Fruit fly (Drosophila melanogaster) whole organism: ENCODE data around the gene hook.

Experiments used
- CG8478 ChIP-seq: fragments of >200 bp; optimal IDR thresholded peaks from 2 replicates; lab custom pipeline; 2018; ENCODE audit warnings: inconsistent platforms
- Dll ChIP-seq: fragments of >200 bp; optimal IDR thresholded peaks from 2 replicates; lab custom pipeline; 2017
- EcR ChIP-seq, 2 experiments: fragments of >200 bp; optimal IDR thresholded peaks; 2 replicates each; lab custom pipeline; 2017; ENCODE audit warnings: missing biosample characterization in 2 of 2, missing genetic modification characterization in 2 of 2, missing genetic modification reagents in 2 of 2
- pan ChIP-seq: fragments of >200 bp; optimal IDR thresholded peaks from 2 replicates; lab custom pipeline; 2017
- psq ChIP-seq: fragments of >200 bp; optimal IDR thresholded peaks from 2 replicates; lab custom pipeline; 2017
- usp ChIP-seq: fragments of >200 bp; optimal IDR thresholded peaks from 2 replicates; lab custom pipeline; 2017; ENCODE audit warnings: missing biosample characterization, missing genetic modification characterization, mixed read lengths

Gene hook

dm6 chr2L:19054516-19054887, 21.2 kb upstream of the hook start:
- TF ChIP-seq psq (lab: Kevin White, UChicago) (no peak), usp (no peak), EcR (GFP tag; optimal IDR thresholded peaks at IDR 0.05; lab: Kevin White, UChicago) (no peak), CG8478 (lab: Kevin White, UChicago) (no peak), pan (lab: Kevin White, UChicago) (no peak), Dll (lab: Kevin White, UChicago) (no peak)

- TF ChIP-seq psq (lab: Kevin White, UChicago), result no peak
- no peak for TF ChIP-seq CG8478 (lab: Kevin White, UChicago)
- no peak for TF ChIP-seq usp
- TF ChIP-seq pan (lab: Kevin White, UChicago), result no peak
- TF ChIP-seq Dll (lab: Kevin White, UChicago), result no peak
- TF ChIP-seq EcR (GFP tag; optimal IDR thresholded peaks at IDR 0.05; lab: Kevin White, UChicago), result no peak
Measured at dm6 chr2L:19053860-19054515, 20.7 kb upstream of the hook start, which contains the start of gene CG10492. CG10492 (plus strand) TSS chr2L:19054078.

- TF ChIP-seq pan (lab: Kevin White, UChicago), result no peak
- TF ChIP-seq usp, result no peak
- no peak for TF ChIP-seq Dll (lab: Kevin White, UChicago)
- no peak for TF ChIP-seq psq (lab: Kevin White, UChicago)
- no peak for TF ChIP-seq CG8478 (lab: Kevin White, UChicago)
- TF ChIP-seq EcR (GFP tag; optimal IDR thresholded peaks at IDR 0.05; lab: Kevin White, UChicago), result no peak
Measured at dm6 chr2L:19051534-19052100, 18.3 kb upstream of the hook start, which contains the start of gene Rpn3. Rpn3 (plus strand) TSS chr2L:19051790.

- TF ChIP-seq usp (no peak), Dll (lab: Kevin White, UChicago) (no peak), pan (lab: Kevin White, UChicago) (no peak), CG8478 (lab: Kevin White, UChicago) (no peak), EcR (GFP tag; optimal IDR thresholded peaks at IDR 0.05; lab: Kevin White, UChicago) (no peak), psq (lab: Kevin White, UChicago) (no peak)
Measured at dm6 chr2L:19048912-19049311, 15.6 kb upstream of the hook start, which contains the start of gene CG10470. CG10470 (plus strand) TSS chr2L:19049076.

- TF ChIP-seq usp (no peak), EcR (GFP tag; optimal IDR thresholded peaks at IDR 0.05; lab: Kevin White, UChicago) (no peak), Dll (lab: Kevin White, UChicago) (no peak), pan (lab: Kevin White, UChicago) (no peak), CG8478 (lab: Kevin White, UChicago) (no peak), psq (lab: Kevin White, UChicago) (no peak)
Measured at dm6 chr2L:19045111-19045560, 11.8 kb upstream of the hook start, which contains the start of the genes Ttc19 and Acn. Ttc19 (minus strand) TSS chr2L:19045148. Acn (plus strand) TSS chr2L:19045355.

dm6 chr2L:19041590-19041989, 8.3 kb upstream of the hook start, which contains the start of gene Catsup:
Catsup (plus strand) TSS chr2L:19041862.
- TF ChIP-seq EcR (GFP tag; optimal IDR thresholded peaks at IDR 0.05; lab: Kevin White, UChicago), result no peak
- TF ChIP-seq Dll (lab: Kevin White, UChicago), result no peak
- no peak for TF ChIP-seq pan (lab: Kevin White, UChicago)
- no peak for TF ChIP-seq CG8478 (lab: Kevin White, UChicago)
- TF ChIP-seq usp, result no peak
- no peak for TF ChIP-seq psq (lab: Kevin White, UChicago)

dm6 chr2L:19037455-19037854, 4.2 kb upstream of the hook start:
- TF ChIP-seq Dll (lab: Kevin White, UChicago) (no peak), usp (no peak), pan (lab: Kevin White, UChicago) (no peak), psq (lab: Kevin White, UChicago) (no peak), EcR (GFP tag; optimal IDR thresholded peaks at IDR 0.05; lab: Kevin White, UChicago) (no peak), CG8478 (lab: Kevin White, UChicago) (no peak)

- TF ChIP-seq usp (no peak), EcR (GFP tag; optimal IDR thresholded peaks at IDR 0.05; lab: Kevin White, UChicago) (no peak), pan (lab: Kevin White, UChicago) (no peak), CG8478 (lab: Kevin White, UChicago) (no peak), Dll (lab: Kevin White, UChicago) (no peak), psq (lab: Kevin White, UChicago) (no peak)
Measured at dm6 chr2L:19037011-19037410, 3.7 kb upstream of the hook start.

- TF ChIP-seq psq (lab: Kevin White, UChicago) (no peak), EcR (GFP tag; optimal IDR thresholded peaks at IDR 0.05; lab: Kevin White, UChicago) (no peak), CG8478 (lab: Kevin White, UChicago) (no peak), Dll (lab: Kevin White, UChicago) (no peak), usp (no peak), pan (lab: Kevin White, UChicago) (no peak)
Measured at dm6 chr2L:19036105-19036714, 2.9 kb upstream of the hook start.

- TF ChIP-seq EcR (GFP tag; optimal IDR thresholded peaks at IDR 0.05; lab: Kevin White, UChicago) (no peak), CG8478 (lab: Kevin White, UChicago) (no peak), usp (no peak)
Measured at dm6 chr2L:19035013-19035412, 1.7 kb upstream of the hook start.

dm6 chr2L:19034213-19034929, 1.1 kb upstream of the hook start, which contains the start of the genes mib2 and CG31800:
mib2 (plus strand) TSS chr2L:19034444.
CG31800 (minus strand) TSS chr2L:19034576.
- no peak for TF ChIP-seq psq (lab: Kevin White, UChicago)
- TF ChIP-seq usp, result no peak
- TF ChIP-seq Dll (lab: Kevin White, UChicago), result no peak
